Worm (Caenorhabditis elegans) whole organism, L4/young adult: Measurements from ENCODE around the gene C49G7.10.

Experiments used
- dao-5 ChIP-seq: sonication (generic microtip); optimal IDR thresholded peaks from 2 replicates; lab custom pipeline; 2016; ENCODE audit warnings: missing genotype, missing genetic modification characterization, moderate library complexity, missing compliant biosample characterization
- him-1 ChIP-seq: sonication (generic microtip); optimal IDR thresholded peaks from 2 replicates; lab custom pipeline; 2016; ENCODE audit warnings: missing genotype, missing genetic modification reagents, missing genetic modification characterization, missing compliant biosample characterization

- TF ChIP-seq dao-5 (tag; lab: Kevin White, UChicago) (no peak), him-1 (tag; lab: Kevin White, UChicago) (no peak)
Measured at ce11 chrV:3992334-3992733, 49.5 kb downstream of the C49G7.10 start.
